Worm (Caenorhabditis elegans) whole organism, L4 larva: Measurements from ENCODE around the gene ZK1055.4.

ENCODE experiments used
- F26F4.8 ChIP-seq: fragments of 200-800 bp; sonication (Bioruptor generic); conservative IDR thresholded peaks from 2 replicates; pipeline ENCODE4 v1.3.6; 2022; ENCODE audit warnings: missing genetic modification characterization, missing compliant biosample characterization
- F44E2.7 ChIP-seq: fragments of 200-800 bp; sonication (Bioruptor generic); IDR thresholded peaks from 2 replicates; pipeline ENCODE4 v2.1.2; 2022; ENCODE audit warnings: missing genetic modification characterization, missing compliant biosample characterization
- T20F7.1 ChIP-seq: fragments of 200-800 bp; sonication (Bioruptor generic); optimal IDR thresholded peaks from 2 replicates; lab custom pipeline; 2018; ENCODE audit warnings: mild to moderate bottlenecking, missing genetic modification characterization, missing compliant biosample characterization
- Y105C5A.15 ChIP-seq: fragments of 200-800 bp; sonication (Bioruptor generic); IDR thresholded peaks from 2 replicates; pipeline ENCODE4 v1.3.6; 2022; ENCODE audit warnings: missing genetic modification characterization, missing compliant biosample characterization
- Y48G9A.11 ChIP-seq: fragments of 200-800 bp; sonication (Bioruptor generic); IDR thresholded peaks from 2 replicates; pipeline ENCODE4 v1.3.6; 2022; ENCODE audit warnings: missing genetic modification reagents, missing genetic modification characterization, missing compliant biosample characterization
- Y75B8A.6 ChIP-seq: fragments of 200-800 bp; sonication (Bioruptor generic); IDR thresholded peaks from 2 replicates; pipeline ENCODE4 v1.3.6; 2022; ENCODE audit warnings: missing genetic modification reagents, missing genetic modification characterization, missing compliant biosample characterization
- ZK546.5 ChIP-seq, 2 experiments: sonication (generic microtip); optimal IDR thresholded peaks; 2 replicates each; lab custom pipeline; 2017; ENCODE audit warnings: missing biosample characterization in 2 of 2, missing genetic modification characterization in 2 of 2
- aha-1 ChIP-seq: fragments of 150-350 bp; peaks from one replicate; lab custom pipeline; 2014; ENCODE audit warnings: missing biosample characterization, missing genetic modification characterization
- aly-2 ChIP-seq: sonication (generic microtip); optimal IDR thresholded peaks from 2 replicates; lab custom pipeline; 2018; ENCODE audit warnings: missing biosample characterization, missing genetic modification characterization
- ama-1 ChIP-seq: fragments of 150-350 bp; optimal IDR thresholded peaks from 2 replicates; lab custom pipeline; 2014; ENCODE audit warnings: inconsistent platforms, mixed read lengths
- ceh-28 ChIP-seq: fragments of 150-350 bp; optimal IDR thresholded peaks from 2 replicates; lab custom pipeline; 2014; ENCODE audit warnings: missing biosample characterization, missing genetic modification reagents, missing genetic modification characterization
- ceh-32 ChIP-seq: sonication (generic microtip); optimal IDR thresholded peaks from 2 replicates; lab custom pipeline; 2016; ENCODE audit warnings: mild to moderate bottlenecking, missing genetic modification characterization, missing compliant biosample characterization; ENCODE audit not compliant: poor library complexity
- ces-1 ChIP-seq: fragments of 150-350 bp; sonication (generic microtip); optimal IDR thresholded peaks from 4 replicates; lab custom pipeline; 2014; ENCODE audit warnings: missing biosample characterization, missing genetic modification reagents, missing genetic modification characterization
- cey-2 ChIP-seq: sonication (generic microtip); optimal IDR thresholded peaks from 3 replicates; lab custom pipeline; 2017; ENCODE audit warnings: missing genetic modification characterization, mild to moderate bottlenecking, missing compliant biosample characterization, antibody characterized with exemption, borderline replicate concordance; ENCODE audit not compliant: insufficient read depth
- ctbp-1 ChIP-seq: fragments of 200-800 bp; sonication (Bioruptor generic); IDR thresholded peaks from 2 replicates; pipeline ENCODE4 v1.3.6; 2022; ENCODE audit warnings: missing genetic modification reagents, missing genetic modification characterization, missing compliant biosample characterization
- daf-19 ChIP-seq: fragments of 200-800 bp; sonication (Bioruptor generic); conservative IDR thresholded peaks from 2 replicates; pipeline ENCODE4 v1.3.6; 2022; ENCODE audit warnings: missing genetic modification characterization, missing compliant biosample characterization
- dmd-6 ChIP-seq: fragments of 200-800 bp; sonication (Bioruptor generic); IDR thresholded peaks from 2 replicates; pipeline ENCODE4 v1.3.6; 2022; ENCODE audit warnings: missing genetic modification reagents, missing genetic modification characterization, missing compliant biosample characterization
- dve-1 ChIP-seq: sonication (generic microtip); optimal IDR thresholded peaks from 2 replicates; lab custom pipeline; 2017; ENCODE audit warnings: antibody characterized with exemption, mild to moderate bottlenecking, missing genetic modification characterization, missing compliant biosample characterization; ENCODE audit not compliant: insufficient read depth
- egl-27 ChIP-seq: sonication (generic microtip); optimal IDR thresholded peaks from 3 replicates; lab custom pipeline; 2017; ENCODE audit warnings: missing biosample characterization, missing genetic modification reagents, missing genetic modification characterization
- egl-43 ChIP-seq: fragments of 200-800 bp; sonication (Bioruptor generic); IDR thresholded peaks from 2 replicates; pipeline ENCODE4 v1.3.6; 2022; ENCODE audit warnings: missing genetic modification reagents, missing genetic modification characterization, missing compliant biosample characterization
- fos-1 ChIP-seq: fragments of 150-350 bp; optimal IDR thresholded peaks from 2 replicates; lab custom pipeline; 2014; ENCODE audit warnings: missing biosample characterization, missing genetic modification characterization
- hmg-1.1 ChIP-seq: fragments of 200-800 bp; sonication (Bioruptor generic); IDR thresholded peaks from 2 replicates; pipeline ENCODE4 v1.3.6; 2022; ENCODE audit warnings: missing genetic modification reagents, missing genetic modification characterization, missing compliant biosample characterization
- jun-1 ChIP-seq: fragments of 150-350 bp; optimal IDR thresholded peaks from 2 replicates; lab custom pipeline; 2014; ENCODE audit warnings: missing biosample characterization, missing genetic modification reagents, missing genetic modification characterization
- lim-7 ChIP-seq: fragments of 200-800 bp; sonication (Bioruptor generic); IDR thresholded peaks from 2 replicates; pipeline ENCODE4 v1.3.6; 2022; ENCODE audit warnings: missing genetic modification characterization, missing compliant biosample characterization
- lin-1 ChIP-seq: fragments of 200-800 bp; sonication (Bioruptor generic); IDR thresholded peaks from 2 replicates; pipeline ENCODE4 v1.3.6; 2022; ENCODE audit warnings: missing genetic modification reagents, missing genetic modification characterization, missing compliant biosample characterization
- lin-13 ChIP-seq: fragments of 150-350 bp; optimal IDR thresholded peaks from 2 replicates; lab custom pipeline; 2014; ENCODE audit warnings: missing biosample characterization, missing genetic modification reagents, missing genetic modification characterization
- lin-15B ChIP-seq: fragments of 150-350 bp; sonication (generic microtip); optimal IDR thresholded peaks from 3 replicates; lab custom pipeline; 2014; ENCODE audit warnings: missing biosample characterization, missing genetic modification characterization
- lin-29 ChIP-seq: fragments of 200-800 bp; sonication (Bioruptor generic); IDR thresholded peaks from 2 replicates; pipeline ENCODE4 v1.3.6; 2022; ENCODE audit warnings: missing genetic modification reagents, missing genetic modification characterization, missing compliant biosample characterization
- lin-39 ChIP-seq: fragments of 150-350 bp; optimal IDR thresholded peaks from 2 replicates; lab custom pipeline; 2014; ENCODE audit warnings: missing biosample characterization, missing genetic modification reagents, missing genetic modification characterization
- madf-5 ChIP-seq, 2 experiments: fragments of 200-800 bp; sonication (Bioruptor generic); IDR thresholded peaks; 2 replicates each; pipeline ENCODE4 v1.3.6; 2022; ENCODE audit warnings: missing compliant biosample characterization in 2 of 2, missing genetic modification characterization in 2 of 2
- madf-9 ChIP-seq: fragments of 200-800 bp; sonication (Bioruptor generic); conservative IDR thresholded peaks from 2 replicates; pipeline ENCODE4 v1.3.6; 2022; ENCODE audit warnings: missing genetic modification reagents, missing genetic modification characterization, missing compliant biosample characterization
- mdl-1 ChIP-seq, 2 experiments: fragments of 150-350 bp in 1 of 2; sonication (generic microtip) in 1 of 2; optimal IDR thresholded peaks; 2 replicates each; lab custom pipeline; 2014 to 2017; ENCODE audit warnings: missing biosample characterization in 2 of 2, missing genetic modification characterization in 2 of 2
- mep-1 ChIP-seq: fragments of 150-350 bp; sonication (generic microtip); optimal IDR thresholded peaks from 3 replicates; lab custom pipeline; 2014; ENCODE audit warnings: missing biosample characterization, missing genetic modification characterization
- mes-2 ChIP-seq: sonication (generic microtip); optimal IDR thresholded peaks from 2 replicates; lab custom pipeline; 2016; ENCODE audit warnings: missing genotype, mild to moderate bottlenecking, missing genetic modification characterization, missing compliant biosample characterization; ENCODE audit not compliant: poor library complexity, severe bottlenecking
- nhr-10 ChIP-seq: fragments of 150-350 bp; optimal IDR thresholded peaks from 2 replicates; lab custom pipeline; 2014; ENCODE audit warnings: missing biosample characterization, missing genetic modification characterization
- nhr-102 ChIP-seq: sonication (generic microtip); optimal IDR thresholded peaks from 2 replicates; lab custom pipeline; 2016; ENCODE audit warnings: mild to moderate bottlenecking, missing genetic modification characterization, moderate library complexity, missing compliant biosample characterization
- nhr-111 ChIP-seq: fragments of 200-800 bp; sonication (Bioruptor generic); optimal IDR thresholded peaks from 2 replicates; lab custom pipeline; 2018; ENCODE audit warnings: mild to moderate bottlenecking, missing genetic modification characterization, missing compliant biosample characterization
- nhr-237 ChIP-seq: sonication (generic microtip); optimal IDR thresholded peaks from 2 replicates; lab custom pipeline; 2017; ENCODE audit warnings: missing biosample characterization, missing genetic modification characterization
- nhr-25 ChIP-seq: sonication (generic microtip); optimal IDR thresholded peaks from 2 replicates; lab custom pipeline; 2017; ENCODE audit warnings: missing genetic modification characterization, mild to moderate bottlenecking, missing compliant biosample characterization, antibody characterized with exemption, moderate library complexity, borderline replicate concordance; ENCODE audit not compliant: insufficient read depth
- nhr-76 ChIP-seq: fragments of 150-350 bp; optimal IDR thresholded peaks from 2 replicates; lab custom pipeline; 2014; ENCODE audit warnings: missing biosample characterization, missing genetic modification characterization
- php-3 ChIP-seq: fragments of 200-800 bp; sonication (Bioruptor generic); IDR thresholded peaks from 2 replicates; pipeline ENCODE4 v1.3.6; 2022; ENCODE audit warnings: missing genetic modification reagents, missing genetic modification characterization, missing compliant biosample characterization
- set-16 ChIP-seq: fragments of 200-800 bp; sonication (Bioruptor generic); IDR thresholded peaks from 2 replicates; pipeline ENCODE4 v1.3.6; 2022; ENCODE audit warnings: missing genetic modification reagents, missing genetic modification characterization, missing compliant biosample characterization
- snpc-1.2 ChIP-seq: fragments of 200-800 bp; sonication (Bioruptor generic); IDR thresholded peaks from 2 replicates; pipeline ENCODE4 v1.3.6; 2022; ENCODE audit warnings: missing genetic modification reagents, missing genetic modification characterization, missing compliant biosample characterization
- snpc-4 ChIP-seq: fragments of 150-350 bp; optimal IDR thresholded peaks from 2 replicates; lab custom pipeline; 2014; ENCODE audit warnings: missing biosample characterization, missing genetic modification characterization
- spr-1 ChIP-seq: sonication (generic microtip); optimal IDR thresholded peaks from 2 replicates; lab custom pipeline; 2016; ENCODE audit warnings: mild to moderate bottlenecking, missing genetic modification characterization, missing compliant biosample characterization
- spr-3 ChIP-seq: fragments of 200-800 bp; sonication (Bioruptor generic); optimal IDR thresholded peaks from 2 replicates; lab custom pipeline; 2018; ENCODE audit warnings: mild to moderate bottlenecking, missing genetic modification characterization, missing compliant biosample characterization
- tag-97 ChIP-seq: fragments of 200-800 bp; sonication (Bioruptor generic); IDR thresholded peaks from 2 replicates; pipeline ENCODE4 v1.3.6; 2022; ENCODE audit warnings: missing genetic modification characterization, missing compliant biosample characterization
- tra-1 ChIP-seq: fragments of 200-800 bp; sonication (Bioruptor generic); IDR thresholded peaks from 2 replicates; pipeline ENCODE4 v1.3.6; 2022; ENCODE audit warnings: missing genetic modification reagents, missing genetic modification characterization, missing compliant biosample characterization
- unc-130 ChIP-seq: sonication (generic microtip); optimal IDR thresholded peaks from 2 replicates; lab custom pipeline; 2016; ENCODE audit warnings: missing genetic modification reagents, missing genetic modification characterization, missing compliant biosample characterization
- unc-62 ChIP-seq, 3 experiments: fragments of 150-350 bp in 1 of 3; sonication (generic microtip); optimal IDR thresholded peaks in 2 of 3; peaks in 1 of 3; 1 replicate in 1 of 3; 2 replicates in 2 of 3; lab custom pipeline; 2014 to 2017; ENCODE audit warnings: missing biosample characterization in 3 of 3, missing genetic modification characterization in 3 of 3, missing genetic modification reagents in 3 of 3, missing genotype in 1 of 3
- ztf-11 ChIP-seq: fragments of 150-350 bp; optimal IDR thresholded peaks from 2 replicates; lab custom pipeline; 2014; ENCODE audit warnings: missing biosample characterization, missing genetic modification characterization

ZK1055.4 gene

ce11 chrV:6559585-6559984 lies 22.3 kb upstream of the ZK1055.4 start (continued):
- peak; percentile 67 for TF ChIP-seq spr-3
- no peak for TF ChIP-seq egl-27
- no peak for TF ChIP-seq hmg-1.1 (GFP tag; lab: Robert Waterston, UW)
- no peak for TF ChIP-seq mdl-1 (tag; optimal IDR thresholded peaks at IDR 0.05; lab: Kevin White, UChicago)
- TF ChIP-seq T20F7.1 (GFP tag; lab: Kevin White, UChicago): no peak
- 0 out of 4 replicates have a peak, but pooled peaks of 1 of the 2 experiments have one; percentile 52 for TF ChIP-seq madf-5 (GFP tag; IDR thresholded peaks at IDR 0.05; lab: Robert Waterston, UW)
- no peak for TF ChIP-seq aly-2 (tag; lab: Kevin White, UChicago)
- peak; percentile 96 for TF ChIP-seq lim-7 (GFP tag; lab: Robert Waterston, UW)
- TF ChIP-seq nhr-76 (tag; lab: Kevin White, UChicago): no peak
- no peak for TF ChIP-seq daf-19
- TF ChIP-seq dve-1 (tag; lab: Kevin White, UChicago): no peak
- no peak for TF ChIP-seq jun-1 (tag; lab: Kevin White, UChicago)
- no peak for TF ChIP-seq ztf-11
- TF ChIP-seq ctbp-1: no peak; the same call in 1 of the 2 replicates
- 0 out of 2 replicates have a peak, but pooled peaks have one; percentile 68 for TF ChIP-seq Y105C5A.15 (GFP tag; lab: Robert Waterston, UW)
- TF ChIP-seq unc-130: peak; percentile 3
- TF ChIP-seq lin-1: no peak
- TF ChIP-seq Y48G9A.11 (GFP tag; lab: Robert Waterston, UW): no peak
- no peak for TF ChIP-seq nhr-237 (tag; lab: Kevin White, UChicago)
- TF ChIP-seq snpc-1.2 (GFP tag; lab: Robert Waterston, UW): no peak
- TF ChIP-seq nhr-102 (tag; lab: Kevin White, UChicago): no peak
- TF ChIP-seq lin-13: no peak
- TF ChIP-seq Y75B8A.6 (GFP tag; lab: Robert Waterston, UW): no peak
- TF ChIP-seq php-3 (GFP tag; lab: Robert Waterston, UW): peak; percentile 74
- no peak for TF ChIP-seq egl-43 (GFP tag; lab: Robert Waterston, UW)
- no peak for TF ChIP-seq mes-2 (tag; lab: Kevin White, UChicago)
- TF ChIP-seq lin-15B (tag; lab: Kevin White, UChicago): no peak
- TF ChIP-seq tag-97: no peak
- no peak for TF ChIP-seq set-16
- no peak for TF ChIP-seq mep-1 (tag; lab: Kevin White, UChicago)
- TF ChIP-seq spr-1 (tag; lab: Kevin White, UChicago): peak; percentile 53
- TF ChIP-seq F44E2.7 (GFP tag; lab: Robert Waterston, UW): peak; percentile 88; the same call in 1 of the 2 replicates
- peak; percentile 69 for TF ChIP-seq madf-9 (GFP tag; lab: Robert Waterston, UW)
- TF ChIP-seq F26F4.8 (GFP tag; lab: Robert Waterston, UW): peak; percentile 93
- TF ChIP-seq tra-1 (GFP tag; lab: Robert Waterston, UW): no peak
- no peak for TF ChIP-seq ceh-32
- no peak for TF ChIP-seq fos-1 (tag; lab: Kevin White, UChicago)
- no peak for TF ChIP-seq snpc-4 (tag; lab: Kevin White, UChicago)
- TF ChIP-seq ama-1 (lab: Kevin White, UChicago): no peak
- no peak for TF ChIP-seq aha-1 (tag; lab: Kevin White, UChicago)
- TF ChIP-seq nhr-25: no peak
- no peak for TF ChIP-seq lin-29 (GFP tag; lab: Robert Waterston, UW)
- no peak for TF ChIP-seq lin-39 (tag; lab: Kevin White, UChicago)
- TF ChIP-seq dmd-6 (GFP tag; lab: Robert Waterston, UW): no peak; the same call in none of the 2 replicates
- no peak for TF ChIP-seq nhr-111
- TF ChIP-seq ceh-28: no peak
- peak in 1 of 2 experiments; percentile 11 for TF ChIP-seq unc-62 (GFP tag; optimal IDR thresholded peaks at IDR 0.05 in 1 of 2; lab: Kevin White, UChicago)
- TF ChIP-seq unc-62 (tag; optimal IDR thresholded peaks at IDR 0.05; lab: Kevin White, UChicago): no peak
- no peak for TF ChIP-seq nhr-10
- no peak for TF ChIP-seq cey-2 (tag; lab: Kevin White, UChicago)
- no peak for TF ChIP-seq ces-1 (GFP tag; lab: Kevin White, UChicago)
- no peak for TF ChIP-seq ZK546.5 (tag; optimal IDR thresholded peaks at IDR 0.05; lab: Kevin White, UChicago)
